Fruit fly (Drosophila melanogaster) whole organism, embryonic: ENCODE results near the gene CG14120.

Experiments
- Abd-B ChIP-seq: fragments of 200-800 bp; sonication (Bioruptor generic); optimal IDR thresholded peaks from 2 replicates; lab custom pipeline; 2018; ENCODE audit warnings: missing biosample characterization, mild to moderate bottlenecking, missing genetic modification characterization, moderate library complexity
- Atf-2 ChIP-seq: fragments of 200-800 bp; sonication (Bioruptor generic); optimal IDR thresholded peaks from 2 replicates; lab custom pipeline; 2016; ENCODE audit warnings: missing biosample characterization, missing genetic modification characterization
- B-H1 ChIP-seq: fragments of 200-800 bp; sonication (Bioruptor generic); IDR thresholded peaks from 3 replicates; pipeline ENCODE4 v1.3.6; 2022; ENCODE audit warnings: missing biosample characterization, missing genetic modification characterization
- CG10654 ChIP-seq: fragments of 200-800 bp; sonication (Bioruptor generic); optimal IDR thresholded peaks from 2 replicates; lab custom pipeline; 2016; ENCODE audit warnings: missing biosample characterization, missing genetic modification characterization
- CG10959 ChIP-seq: fragments of 200-800 bp; sonication (Bioruptor generic); IDR thresholded peaks from 2 replicates; pipeline ENCODE4 v1.3.6; 2022; ENCODE audit warnings: missing biosample characterization, missing genetic modification characterization
- CG15073 ChIP-seq: fragments of 200-800 bp; sonication (Bioruptor generic); optimal IDR thresholded peaks from 2 replicates; lab custom pipeline; 2016; ENCODE audit warnings: missing biosample characterization, missing genetic modification characterization
- CG2129 ChIP-seq: fragments of 200-800 bp; sonication (Bioruptor generic); IDR thresholded peaks from 2 replicates; pipeline ENCODE4 v1.3.6; 2022; ENCODE audit warnings: missing biosample characterization, missing genetic modification characterization; ENCODE audit not compliant: partially characterized antibody
- CG2889 ChIP-seq: fragments of 200-800 bp; sonication (Bioruptor generic); IDR thresholded peaks from 3 replicates; pipeline ENCODE4 v1.3.6; 2022; ENCODE audit warnings: missing biosample characterization, missing genetic modification characterization
- CG43689 ChIP-seq: fragments of 200-800 bp; sonication (Bioruptor generic); IDR thresholded peaks from 2 replicates; pipeline ENCODE4 v1.3.6; 2022; ENCODE audit warnings: missing biosample characterization, missing genetic modification characterization
- CG6689 ChIP-seq: fragments of 200-800 bp; sonication (Bioruptor generic); IDR thresholded peaks from 2 replicates; pipeline ENCODE4 v1.3.6; 2022; ENCODE audit warnings: missing biosample characterization, missing genetic modification characterization
- CG6813 ChIP-seq: fragments of 200-800 bp; sonication (Bioruptor generic); optimal IDR thresholded peaks from 2 replicates; lab custom pipeline; 2017; ENCODE audit warnings: missing biosample characterization, missing genetic modification characterization, mild to moderate bottlenecking, moderate library complexity, missing genetic modification reagents
- CG7357 ChIP-seq: fragments of 200-800 bp; sonication (Bioruptor generic); IDR thresholded peaks from 3 replicates; pipeline ENCODE4 v1.3.6; 2022; ENCODE audit warnings: missing biosample characterization, missing genetic modification characterization
- CG7556 ChIP-seq: fragments of 200-800 bp; sonication (Bioruptor generic); optimal IDR thresholded peaks from 2 replicates; lab custom pipeline; 2017; ENCODE audit warnings: missing biosample characterization, mild to moderate bottlenecking, missing genetic modification characterization
- CG8281 ChIP-seq: fragments of 200-800 bp; sonication (Bioruptor generic); optimal IDR thresholded peaks from 2 replicates; lab custom pipeline; 2018; ENCODE audit warnings: missing biosample characterization, mild to moderate bottlenecking, missing genetic modification characterization, moderate library complexity
- CG8290 ChIP-seq, 3 experiments: fragments of 200-800 bp; sonication (Bioruptor generic); optimal IDR thresholded peaks; 2 replicates each; lab custom pipeline; 2016 to 2019; ENCODE audit warnings: missing biosample characterization in 3 of 3, missing genetic modification characterization in 3 of 3, mild to moderate bottlenecking in 2 of 3, moderate library complexity in 1 of 3
- CG9932 ChIP-seq: fragments of 200-800 bp; sonication (Bioruptor generic); IDR thresholded peaks from 2 replicates; pipeline ENCODE4 v1.3.6; 2022; ENCODE audit warnings: missing biosample characterization, missing genetic modification characterization
- CoRest ChIP-seq: fragments of 200-800 bp; sonication (Bioruptor generic); optimal IDR thresholded peaks from 3 replicates; lab custom pipeline; 2018; ENCODE audit warnings: missing biosample characterization, mild to moderate bottlenecking, missing genetic modification characterization, moderate library complexity
- Dek ChIP-seq: fragments of 200-800 bp; sonication (Bioruptor generic); optimal IDR thresholded peaks from 3 replicates; lab custom pipeline; 2019; ENCODE audit warnings: missing biosample characterization, mild to moderate bottlenecking, missing genetic modification characterization, moderate library complexity
- Dp ChIP-seq: fragments of 200-800 bp; sonication (Bioruptor generic); optimal IDR thresholded peaks from 2 replicates; lab custom pipeline; 2018; ENCODE audit warnings: missing biosample characterization, mild to moderate bottlenecking, missing genetic modification characterization, moderate library complexity
- GATAe ChIP-seq: fragments of 200-800 bp; sonication (Bioruptor generic); conservative IDR thresholded peaks from 2 replicates; pipeline ENCODE4 v1.3.6; 2022; ENCODE audit warnings: missing biosample characterization, missing genetic modification characterization
- Gsc ChIP-seq: fragments of 200-800 bp; sonication (Bioruptor generic); IDR thresholded peaks from 2 replicates; pipeline ENCODE4 v1.3.6; 2022; ENCODE audit warnings: missing biosample characterization, missing genetic modification characterization
- MESR4 ChIP-seq: fragments of 200-800 bp; sonication (Bioruptor generic); optimal IDR thresholded peaks from 2 replicates; lab custom pipeline; 2018; ENCODE audit warnings: missing biosample characterization, mild to moderate bottlenecking, missing genetic modification characterization, moderate library complexity
- Mes4 ChIP-seq: fragments of 200-800 bp; sonication (Bioruptor generic); optimal IDR thresholded peaks from 2 replicates; lab custom pipeline; 2016; ENCODE audit warnings: missing biosample characterization, missing genetic modification characterization
- Neu2 ChIP-seq: fragments of 200-800 bp; sonication (Bioruptor generic); optimal IDR thresholded peaks from 3 replicates; lab custom pipeline; 2016; ENCODE audit warnings: missing biosample characterization, missing genetic modification characterization, borderline replicate concordance
- Side ChIP-seq: fragments of 200-800 bp; sonication (Bioruptor generic); optimal IDR thresholded peaks from 2 replicates; lab custom pipeline; 2016; ENCODE audit warnings: missing biosample characterization, missing genetic modification characterization
- Sry-β ChIP-seq: fragments of 200-800 bp; sonication (Bioruptor generic); optimal IDR thresholded peaks from 2 replicates; lab custom pipeline; 2018; ENCODE audit warnings: missing biosample characterization, mild to moderate bottlenecking, missing genetic modification characterization, moderate library complexity
- amos ChIP-seq: fragments of 200-800 bp; sonication (Bioruptor generic); IDR thresholded peaks from 2 replicates; pipeline ENCODE4 v1.3.6; 2022; ENCODE audit warnings: missing biosample characterization, missing genetic modification characterization; ENCODE audit not compliant: partially characterized antibody
- cad ChIP-seq: fragments of >200 bp; optimal IDR thresholded peaks from 2 replicates; lab custom pipeline; 2017; ENCODE audit warnings: missing biosample characterization, missing genetic modification characterization
- crc ChIP-seq: fragments of 200-800 bp; sonication (Bioruptor generic); optimal IDR thresholded peaks from 2 replicates; lab custom pipeline; 2016; ENCODE audit warnings: missing biosample characterization, missing genetic modification characterization
- dpn ChIP-seq, 2 experiments: fragments of 200-800 bp; sonication (Bioruptor generic); optimal IDR thresholded peaks; 3 replicates each; lab custom pipeline; 2016; ENCODE audit warnings: missing biosample characterization in 2 of 2, missing genetic modification characterization in 2 of 2
- fd102C ChIP-seq: fragments of 200-800 bp; sonication (Bioruptor generic); optimal IDR thresholded peaks from 2 replicates; lab custom pipeline; 2018; ENCODE audit warnings: missing biosample characterization, mild to moderate bottlenecking, missing genetic modification characterization, moderate library complexity
- fu2 ChIP-seq: fragments of 200-800 bp; sonication (Bioruptor generic); optimal IDR thresholded peaks from 2 replicates; lab custom pipeline; 2016; ENCODE audit warnings: missing biosample characterization, missing genetic modification characterization
- hbn ChIP-seq: fragments of 200-800 bp; sonication (Bioruptor generic); IDR thresholded peaks from 2 replicates; pipeline ENCODE4 v1.3.6; 2022; ENCODE audit warnings: missing biosample characterization, missing genetic modification characterization; ENCODE audit not compliant: partially characterized antibody
- her ChIP-seq: fragments of 200-800 bp; sonication (Bioruptor generic); optimal IDR thresholded peaks from 2 replicates; lab custom pipeline; 2016; ENCODE audit warnings: missing biosample characterization, missing genetic modification characterization
- hth ChIP-seq: fragments of >200 bp; optimal IDR thresholded peaks from 2 replicates; lab custom pipeline; 2017; ENCODE audit warnings: inconsistent platforms
- jing ChIP-seq: fragments of 200-800 bp; sonication (Bioruptor generic); optimal IDR thresholded peaks from 2 replicates; lab custom pipeline; 2018; ENCODE audit warnings: missing biosample characterization, mild to moderate bottlenecking, missing genetic modification characterization
- kah ChIP-seq: fragments of 200-800 bp; sonication (Bioruptor generic); optimal IDR thresholded peaks from 2 replicates; lab custom pipeline; 2018; ENCODE audit warnings: missing biosample characterization, mild to moderate bottlenecking, missing genetic modification characterization
- kni ChIP-seq: fragments of 200-800 bp; sonication (Bioruptor generic); optimal IDR thresholded peaks from 3 replicates; lab custom pipeline; 2017; ENCODE audit warnings: mild to moderate bottlenecking, missing biosample characterization, missing genetic modification reagents, missing genetic modification characterization
- lola ChIP-seq, 3 experiments: fragments of >200 bp in 2 of 3; fragments of 200-800 bp in 1 of 3; sonication (Bioruptor generic) in 1 of 3; optimal IDR thresholded peaks; 2 replicates each; lab custom pipeline; 2017 to 2019; ENCODE audit warnings: missing biosample characterization in 3 of 3, missing genetic modification characterization in 3 of 3, mild to moderate bottlenecking in 1 of 3, moderate library complexity in 1 of 3
- lov ChIP-seq, 2 experiments: fragments of 200-800 bp in 1 of 2; fragments of >200 bp in 1 of 2; sonication (Bioruptor generic) in 1 of 2; IDR thresholded peaks in 1 of 2; optimal IDR thresholded peaks in 1 of 2; 2 replicates in 1 of 2; 3 replicates in 1 of 2; pipeline versions ENCODE4 v1.3.6 to Lab custom; 2017 to 2022; ENCODE audit warnings: missing biosample characterization in 1 of 2, missing genetic modification characterization in 1 of 2
- nmo ChIP-seq: fragments of 200-800 bp; sonication (Bioruptor generic); optimal IDR thresholded peaks from 2 replicates; lab custom pipeline; 2018; ENCODE audit warnings: missing biosample characterization, mild to moderate bottlenecking, missing genetic modification characterization, moderate library complexity
- otp ChIP-seq: fragments of 200-800 bp; sonication (Bioruptor generic); IDR thresholded peaks from 3 replicates; pipeline ENCODE4, ENCODE4 v1.3.6; 2022; ENCODE audit warnings: missing biosample characterization, missing genetic modification characterization
- pnt ChIP-seq: fragments of 200-800 bp; sonication (Bioruptor generic); optimal IDR thresholded peaks from 3 replicates; lab custom pipeline; 2016; ENCODE audit warnings: missing biosample characterization, missing genetic modification characterization
- sqz ChIP-seq: fragments of 200-800 bp; sonication (Bioruptor generic); optimal IDR thresholded peaks from 3 replicates; lab custom pipeline; 2018; ENCODE audit warnings: missing biosample characterization, mild to moderate bottlenecking, missing genetic modification characterization
- tna ChIP-seq: fragments of 200-800 bp; sonication (Bioruptor generic); IDR thresholded peaks from 2 replicates; pipeline ENCODE4 v1.3.6; 2022; ENCODE audit warnings: missing biosample characterization, missing genetic modification characterization; ENCODE audit not compliant: partially characterized antibody
- toy ChIP-seq: fragments of 200-800 bp; sonication (Bioruptor generic); IDR thresholded peaks from 2 replicates; pipeline ENCODE4 v1.3.6; 2022; ENCODE audit warnings: missing biosample characterization, missing genetic modification characterization
- usp ChIP-seq: fragments of >200 bp; optimal IDR thresholded peaks from 2 replicates; lab custom pipeline; 2017; ENCODE audit warnings: missing biosample characterization, missing genetic modification characterization
- zen ChIP-seq: fragments of 200-800 bp; sonication (Bioruptor generic); optimal IDR thresholded peaks from 3 replicates; lab custom pipeline; 2018; ENCODE audit warnings: missing biosample characterization, mild to moderate bottlenecking, missing genetic modification characterization, moderate library complexity

The CG14120 gene

DNA sequence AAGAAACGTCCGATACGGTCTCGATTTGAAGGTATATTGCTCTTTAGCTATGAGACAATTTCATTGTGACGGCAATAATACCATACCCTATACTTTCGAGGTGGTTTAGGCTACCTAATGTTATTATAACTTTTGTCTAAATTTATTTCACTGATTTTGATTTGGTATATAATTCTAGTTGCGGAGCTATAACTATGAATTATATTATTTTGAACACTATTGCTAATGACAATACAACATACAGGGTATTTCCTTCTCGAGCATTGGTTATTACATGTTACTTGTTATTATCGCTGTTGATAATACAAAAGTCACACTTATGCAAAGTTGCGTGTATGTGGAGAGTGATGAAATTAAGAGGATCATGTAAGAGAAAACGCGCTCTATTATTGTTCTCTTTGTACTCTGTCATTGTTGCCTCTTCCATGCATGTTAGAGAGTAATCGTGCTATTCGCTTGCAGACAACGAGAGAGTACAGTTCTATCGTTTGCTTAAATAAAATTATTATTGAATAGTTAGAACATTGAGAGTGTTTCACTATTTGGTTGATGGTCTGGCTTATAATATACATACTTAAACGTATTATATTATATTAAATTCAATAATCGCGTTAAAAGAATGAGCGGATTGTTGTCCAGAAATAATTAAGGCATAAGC is 28.9 kb downstream of the CG14120 start, which contains the start of gene CG32115 (continued):
- no peak for TF ChIP-seq sqz (GFP tag; lab: Kevin White, UChicago)
- TF ChIP-seq Mes4 (GFP tag; lab: Kevin White, UChicago), result peak; percentile 74
- TF ChIP-seq CG15073, result peak; percentile 17
- peak; percentile 91 for TF ChIP-seq crc (GFP tag; lab: Kevin White, UChicago)
- peak; percentile 93 for TF ChIP-seq B-H1
- TF ChIP-seq hbn (GFP tag; lab: Robert Waterston, UW), result no peak
- TF ChIP-seq lov (optimal IDR thresholded peaks at IDR 0.05; lab: Kevin White, UChicago), result no peak
- TF ChIP-seq lov (GFP tag; IDR thresholded peaks at IDR 0.05; lab: Robert Waterston, UW), result peak; percentile 90
- peak; percentile 95 for TF ChIP-seq CG6689
- TF ChIP-seq pnt (GFP tag; lab: Kevin White, UChicago), result peak; percentile 77
- TF ChIP-seq her, result peak; percentile 73
- TF ChIP-seq CG2889 (GFP tag; lab: Robert Waterston, UW), result peak; percentile 93
- peak; percentile 80 for TF ChIP-seq Gsc
- no peak for TF ChIP-seq usp (GFP tag; lab: Kevin White, UChicago)
- TF ChIP-seq CG43689 (GFP tag; lab: Robert Waterston, UW), result peak; percentile 82
- no peak for TF ChIP-seq lola (GFP tag; optimal IDR thresholded peaks at IDR 0.05; lab: Kevin White, UChicago)
- peak; percentile 96 for TF ChIP-seq CG9932 (GFP tag; lab: Robert Waterston, UW)
- TF ChIP-seq CoRest (tag; lab: Kevin White, UChicago), result peak; percentile 97
- TF ChIP-seq Dp (GFP tag; lab: Kevin White, UChicago), result no peak
- TF ChIP-seq CG7357 (GFP tag; lab: Robert Waterston, UW), result peak; percentile 86
- TF ChIP-seq Side, result peak; percentile 84
- TF ChIP-seq jing (GFP tag; lab: Kevin White, UChicago), result peak; percentile 89
- peak; percentile 95 for TF ChIP-seq Dek (tag; lab: Kevin White, UChicago)
- TF ChIP-seq fd102C (GFP tag; lab: Kevin White, UChicago), result no peak
- peak; percentile 76 for TF ChIP-seq CG8281 (tag; lab: Kevin White, UChicago)
- TF ChIP-seq nmo (GFP tag; lab: Kevin White, UChicago), result peak; percentile 97
- peak; percentile 47 for TF ChIP-seq MESR4 (GFP tag; lab: Kevin White, UChicago)
- peak; percentile 70 for TF ChIP-seq kah
- TF ChIP-seq otp (GFP tag; lab: Robert Waterston, UW), result peak; percentile 79
- peak; percentile 71 for TF ChIP-seq CG8290 (GFP tag; optimal IDR thresholded peaks at IDR 0.05; lab: Kevin White, UChicago)
- peak in 1 of 2 experiments; percentile 98 for TF ChIP-seq CG8290 (tag; optimal IDR thresholded peaks at IDR 0.05; lab: Kevin White, UChicago)
- TF ChIP-seq CG6813 (GFP tag; lab: Kevin White, UChicago), result peak; percentile 80
- TF ChIP-seq Sry-β (GFP tag; lab: Kevin White, UChicago), result peak; percentile 27
- TF ChIP-seq Abd-B, result peak; percentile 96
- no peak for TF ChIP-seq hth (lab: Kevin White, UChicago)
- TF ChIP-seq CG10959, result peak; percentile 64
- TF ChIP-seq cad, result no peak
- peak; percentile 89 for TF ChIP-seq CG7556 (GFP tag; lab: Kevin White, UChicago)
- TF ChIP-seq amos (GFP tag; lab: Robert Waterston, UW), result no peak
- TF ChIP-seq CG2129, result no peak
- TF ChIP-seq dpn (GFP tag; optimal IDR thresholded peaks at IDR 0.05; lab: Kevin White, UChicago), result peak; percentile 94 to 96
- TF ChIP-seq Neu2 (GFP tag; lab: Kevin White, UChicago), result peak; percentile 19
- TF ChIP-seq kni (GFP tag; lab: Kevin White, UChicago), result no peak
- TF ChIP-seq tna (GFP tag; lab: Robert Waterston, UW), result no peak
- peak; percentile 98 for TF ChIP-seq GATAe
- peak; percentile 93 for TF ChIP-seq toy (GFP tag; lab: Robert Waterston, UW)
- TF ChIP-seq CG10654 (GFP tag; lab: Kevin White, UChicago), result peak; percentile 92
- peak; percentile 91 for TF ChIP-seq fu2
- TF ChIP-seq zen (tag; lab: Kevin White, UChicago), result no peak
- TF ChIP-seq Atf-2 (GFP tag; lab: Kevin White, UChicago), result peak; percentile 80
